Fruit fly (Drosophila melanogaster) whole organism, embryonic: Measurements from ENCODE around the gene ppk.
A peak's percentile ranks its signal among the peaks of the same experiment; 100 is the strongest.

Source experiments
- Aef1 ChIP-seq: fragments of 200-800 bp; sonication (Bioruptor generic); IDR thresholded peaks from 3 replicates; pipeline ENCODE4 v1.3.6; 2022; ENCODE audit warnings: missing biosample characterization, missing genetic modification characterization
- Asciz ChIP-seq: fragments of 200-800 bp; sonication (Bioruptor generic); optimal IDR thresholded peaks from 2 replicates; lab custom pipeline; 2017; ENCODE audit warnings: missing biosample characterization, mild to moderate bottlenecking, missing genetic modification characterization, missing genetic modification reagents
- Bgb ChIP-seq: fragments of 200-800 bp; sonication (Bioruptor generic); IDR thresholded peaks from 2 replicates; pipeline ENCODE4 v1.3.6; 2022; ENCODE audit warnings: missing biosample characterization, missing genetic modification characterization; ENCODE audit not compliant: partially characterized antibody
- Blimp-1 ChIP-seq: fragments of 200-800 bp; sonication (Bioruptor generic); optimal IDR thresholded peaks from 3 replicates; lab custom pipeline; 2018; ENCODE audit warnings: missing biosample characterization, missing genetic modification characterization, mild to moderate bottlenecking, moderate library complexity, missing genetic modification reagents
- Bteb2 ChIP-seq: fragments of 200-800 bp; sonication (Bioruptor generic); optimal IDR thresholded peaks from 2 replicates; lab custom pipeline; 2016; ENCODE audit warnings: missing biosample characterization, missing genetic modification characterization
- CG1233 ChIP-seq: fragments of 200-800 bp; sonication (Bioruptor generic); optimal IDR thresholded peaks from 4 replicates; lab custom pipeline; 2018; ENCODE audit warnings: missing biosample characterization, mild to moderate bottlenecking, missing genetic modification characterization
- CG12942 ChIP-seq: fragments of 200-800 bp; sonication (Bioruptor generic); optimal IDR thresholded peaks from 3 replicates; lab custom pipeline; 2016; ENCODE audit warnings: missing biosample characterization, missing genetic modification characterization
- CG15073 ChIP-seq: fragments of 200-800 bp; sonication (Bioruptor generic); optimal IDR thresholded peaks from 2 replicates; lab custom pipeline; 2016; ENCODE audit warnings: missing biosample characterization, missing genetic modification characterization
- CG17829 ChIP-seq: fragments of 200-800 bp; optimal IDR thresholded peaks from 2 replicates; lab custom pipeline; 2019; ENCODE audit warnings: missing biosample characterization, mild to moderate bottlenecking, missing genetic modification characterization, moderate library complexity
- CG18619 ChIP-seq: fragments of 200-800 bp; sonication (Bioruptor generic); optimal IDR thresholded peaks from 3 replicates; lab custom pipeline; 2017; ENCODE audit warnings: missing biosample characterization, mild to moderate bottlenecking, missing genetic modification characterization
- CG2678 ChIP-seq: fragments of 200-800 bp; sonication (Bioruptor generic); optimal IDR thresholded peaks from 3 replicates; lab custom pipeline; 2019; ENCODE audit warnings: missing biosample characterization, mild to moderate bottlenecking, missing genetic modification characterization, moderate library complexity
- CG34376 ChIP-seq: fragments of 200-800 bp; sonication (Bioruptor generic); optimal IDR thresholded peaks from 2 replicates; lab custom pipeline; 2018; ENCODE audit warnings: missing biosample characterization, mild to moderate bottlenecking, missing genetic modification characterization
- CG34422 ChIP-seq: fragments of 200-800 bp; sonication (Bioruptor generic); IDR thresholded peaks from 3 replicates; pipeline ENCODE4 v1.3.6; 2022; ENCODE audit warnings: missing biosample characterization, missing genetic modification characterization
- CG7987 ChIP-seq: fragments of 200-800 bp; sonication (Bioruptor generic); optimal IDR thresholded peaks from 2 replicates; lab custom pipeline; 2018; ENCODE audit warnings: missing biosample characterization, mild to moderate bottlenecking, missing genetic modification characterization, moderate library complexity
- CG8765 ChIP-seq: fragments of 200-800 bp; sonication (Bioruptor generic); IDR thresholded peaks from 2 replicates; pipeline ENCODE4 v1.3.6; 2022; ENCODE audit warnings: missing biosample characterization, missing genetic modification characterization
- CG8944 ChIP-seq: fragments of 200-800 bp; sonication (Bioruptor generic); optimal IDR thresholded peaks from 3 replicates; lab custom pipeline; 2016; ENCODE audit warnings: missing biosample characterization, missing genetic modification characterization
- CG9932 ChIP-seq: fragments of 200-800 bp; sonication (Bioruptor generic); IDR thresholded peaks from 2 replicates; pipeline ENCODE4 v1.3.6; 2022; ENCODE audit warnings: missing biosample characterization, missing genetic modification characterization
- Chrac-16 ChIP-seq: fragments of 200-800 bp; sonication (Bioruptor generic); optimal IDR thresholded peaks from 3 replicates; lab custom pipeline; 2016; ENCODE audit warnings: missing biosample characterization, missing genetic modification characterization
- Dad ChIP-seq: fragments of 200-800 bp; sonication (Bioruptor generic); optimal IDR thresholded peaks from 3 replicates; lab custom pipeline; 2016; ENCODE audit warnings: missing biosample characterization, missing genetic modification characterization
- Dfd ChIP-seq, 2 experiments: fragments of >200 bp; optimal IDR thresholded peaks; 2 replicates each; lab custom pipeline; 2017; ENCODE audit warnings: missing biosample characterization in 2 of 2, missing genetic modification characterization in 2 of 2
- GATAe ChIP-seq: fragments of 200-800 bp; sonication (Bioruptor generic); conservative IDR thresholded peaks from 2 replicates; pipeline ENCODE4 v1.3.6; 2022; ENCODE audit warnings: missing biosample characterization, missing genetic modification characterization
- H15 ChIP-seq: fragments of 200-800 bp; sonication (Bioruptor generic); IDR thresholded peaks from 3 replicates; pipeline ENCODE4 v1.3.6; 2022; ENCODE audit warnings: missing biosample characterization, missing genetic modification characterization
- HHEX ChIP-seq: fragments of 200-800 bp; sonication (Bioruptor generic); optimal IDR thresholded peaks from 3 replicates; lab custom pipeline; 2017; ENCODE audit warnings: missing biosample characterization, mild to moderate bottlenecking, missing genetic modification characterization, missing genetic modification reagents
- HLH54F ChIP-seq: fragments of 200-800 bp; sonication (Bioruptor generic); optimal IDR thresholded peaks from 3 replicates; lab custom pipeline; 2016; ENCODE audit warnings: missing biosample characterization, missing genetic modification characterization
- Hr3 ChIP-seq: fragments of 200-800 bp; sonication (Bioruptor generic); optimal IDR thresholded peaks from 3 replicates; lab custom pipeline; 2016; ENCODE audit warnings: missing biosample characterization, missing genetic modification characterization
- MBD-R2 ChIP-seq: fragments of 200-800 bp; sonication (Bioruptor generic); IDR thresholded peaks from 2 replicates; pipeline ENCODE4 v1.3.6; 2022; ENCODE audit warnings: missing biosample characterization, missing genetic modification characterization
- MESR4 ChIP-seq: fragments of 200-800 bp; sonication (Bioruptor generic); optimal IDR thresholded peaks from 2 replicates; lab custom pipeline; 2018; ENCODE audit warnings: missing biosample characterization, mild to moderate bottlenecking, missing genetic modification characterization, moderate library complexity
- Max ChIP-seq: fragments of 200-800 bp; sonication (Bioruptor generic); optimal IDR thresholded peaks from 2 replicates; lab custom pipeline; 2016; ENCODE audit warnings: missing biosample characterization, mild to moderate bottlenecking, missing genetic modification characterization
- NFAT ChIP-seq: fragments of 200-800 bp; sonication (Bioruptor generic); IDR thresholded peaks from 2 replicates; pipeline ENCODE4 v1.3.6; 2022; ENCODE audit warnings: missing biosample characterization, missing genetic modification characterization
- Nf-YC ChIP-seq: fragments of 200-800 bp; optimal IDR thresholded peaks from 3 replicates; lab custom pipeline; 2019; ENCODE audit warnings: missing biosample characterization, mild to moderate bottlenecking, missing genetic modification characterization, moderate library complexity
- Opbp ChIP-seq: fragments of 200-800 bp; sonication (Bioruptor generic); IDR thresholded peaks from 3 replicates; pipeline ENCODE4 v1.3.6; 2022; ENCODE audit warnings: missing biosample characterization, missing genetic modification characterization; ENCODE audit not compliant: partially characterized antibody
- Side ChIP-seq: fragments of 200-800 bp; sonication (Bioruptor generic); optimal IDR thresholded peaks from 2 replicates; lab custom pipeline; 2016; ENCODE audit warnings: missing biosample characterization, missing genetic modification characterization
- Vsx1 ChIP-seq: fragments of 200-800 bp; sonication (Bioruptor generic); optimal IDR thresholded peaks from 2 replicates; lab custom pipeline; 2017; ENCODE audit warnings: missing biosample characterization, mild to moderate bottlenecking, missing genetic modification characterization, missing genetic modification reagents
- bbx ChIP-seq: fragments of 200-800 bp; sonication (Bioruptor generic); IDR thresholded peaks from 2 replicates; pipeline ENCODE4 v1.3.6; 2022; ENCODE audit warnings: missing biosample characterization, missing genetic modification characterization; ENCODE audit not compliant: partially characterized antibody
- cad ChIP-seq: fragments of >200 bp; optimal IDR thresholded peaks from 2 replicates; lab custom pipeline; 2017; ENCODE audit warnings: missing biosample characterization, missing genetic modification characterization
- chn ChIP-seq: fragments of 200-800 bp; sonication (Bioruptor generic); optimal IDR thresholded peaks from 2 replicates; lab custom pipeline; 2016; ENCODE audit warnings: missing biosample characterization, missing genetic modification characterization
- crol ChIP-seq: fragments of 200-800 bp; sonication (Bioruptor generic); IDR thresholded peaks from 2 replicates; pipeline ENCODE4 v1.3.6; 2022; ENCODE audit warnings: missing biosample characterization, missing genetic modification characterization
- dm ChIP-seq: fragments of 200-800 bp; sonication (Bioruptor generic); optimal IDR thresholded peaks from 3 replicates; lab custom pipeline; 2016; ENCODE audit warnings: missing biosample characterization, missing genetic modification characterization
- dmrt11E ChIP-seq: fragments of 200-800 bp; sonication (Bioruptor generic); optimal IDR thresholded peaks from 3 replicates; lab custom pipeline; 2018; ENCODE audit warnings: missing biosample characterization, mild to moderate bottlenecking, missing genetic modification characterization, moderate library complexity
- dpn ChIP-seq, 2 experiments: fragments of 200-800 bp; sonication (Bioruptor generic); optimal IDR thresholded peaks; 3 replicates each; lab custom pipeline; 2016; ENCODE audit warnings: missing biosample characterization in 2 of 2, missing genetic modification characterization in 2 of 2
- dysf ChIP-seq: fragments of 200-800 bp; sonication (Bioruptor generic); IDR thresholded peaks from 3 replicates; pipeline ENCODE4 v1.3.6; 2022; ENCODE audit warnings: missing biosample characterization, missing genetic modification characterization
- exex ChIP-seq: fragments of 200-800 bp; sonication (Bioruptor generic); optimal IDR thresholded peaks from 4 replicates; lab custom pipeline; 2018; ENCODE audit warnings: missing biosample characterization, mild to moderate bottlenecking, missing genetic modification characterization, moderate library complexity
- h ChIP-seq: fragments of >200 bp; optimal IDR thresholded peaks from 2 replicates; lab custom pipeline; 2017
- hb ChIP-seq: fragments of 200-800 bp; sonication (Bioruptor generic); IDR thresholded peaks from 3 replicates; pipeline ENCODE4 v1.3.6; 2022; ENCODE audit warnings: missing biosample characterization, missing genetic modification characterization; ENCODE audit not compliant: partially characterized antibody
- lilli ChIP-seq: fragments of 200-800 bp; sonication (Bioruptor generic); optimal IDR thresholded peaks from 3 replicates; lab custom pipeline; 2016; ENCODE audit warnings: missing biosample characterization, missing genetic modification characterization
- maf-S ChIP-seq: fragments of 200-800 bp; sonication (Bioruptor generic); optimal IDR thresholded peaks from 2 replicates; lab custom pipeline; 2016; ENCODE audit warnings: missing biosample characterization, missing genetic modification characterization
- nmo ChIP-seq: fragments of 200-800 bp; sonication (Bioruptor generic); optimal IDR thresholded peaks from 2 replicates; lab custom pipeline; 2018; ENCODE audit warnings: missing biosample characterization, mild to moderate bottlenecking, missing genetic modification characterization, moderate library complexity
- org-1 ChIP-seq: fragments of 200-800 bp; sonication (Bioruptor generic); optimal IDR thresholded peaks from 2 replicates; lab custom pipeline; 2017; ENCODE audit warnings: missing biosample characterization, missing genetic modification characterization
- sna ChIP-seq: fragments of 200-800 bp; sonication (Bioruptor generic); IDR thresholded peaks from 2 replicates; pipeline ENCODE4 v1.3.6; 2022; ENCODE audit warnings: missing biosample characterization, missing genetic modification characterization; ENCODE audit not compliant: partially characterized antibody
- stc ChIP-seq: fragments of 200-800 bp; sonication (Bioruptor generic); IDR thresholded peaks from 2 replicates; pipeline ENCODE4 v1.3.6; 2022; ENCODE audit warnings: missing biosample characterization, missing genetic modification characterization
- vvl ChIP-seq: fragments of 200-800 bp; sonication (Bioruptor generic); IDR thresholded peaks from 2 replicates; pipeline ENCODE4 v1.3.6; 2022; ENCODE audit warnings: missing biosample characterization, missing genetic modification characterization

The ppk gene

dm6 chr2L:14358780-14359462, 22.1 kb downstream of the ppk start, which contains the start of gene Pgant35A (continued):
- TF ChIP-seq cad (GFP tag; lab: Kevin White, UChicago) (no peak), NFAT (GFP tag; lab: Robert Waterston, UW) (no peak), Dad (no peak), lilli (GFP tag; lab: Kevin White, UChicago) (peak; percentile 49), Asciz (GFP tag; lab: Kevin White, UChicago) (no peak), nmo (peak; percentile 40), HHEX (GFP tag; lab: Kevin White, UChicago) (no peak), exex (tag; lab: Kevin White, UChicago) (peak; percentile 13), org-1 (no peak), CG15073 (GFP tag; lab: Kevin White, UChicago) (no peak), Vsx1 (GFP tag; lab: Kevin White, UChicago) (peak; percentile 45), Hr3 (peak; percentile 51), dm (GFP tag; lab: Kevin White, UChicago) (no peak), CG1233 (no peak), Aef1 (GFP tag; lab: Robert Waterston, UW) (no peak), CG7987 (no peak), CG8944 (GFP tag; lab: Kevin White, UChicago) (no peak), dysf (GFP tag; lab: Robert Waterston, UW) (peak; percentile 14; the same call in 1 of the 3 replicates), maf-S (peak; percentile 20), CG34376 (GFP tag; lab: Kevin White, UChicago) (peak; percentile 8), stc (GFP tag; lab: Robert Waterston, UW) (no peak), MBD-R2 (GFP tag; lab: Robert Waterston, UW) (peak; percentile 83), CG34422 (GFP tag; lab: Robert Waterston, UW) (no peak), Side (peak; percentile 11), Opbp (no peak), sna (GFP tag; lab: Robert Waterston, UW) (no peak), dmrt11E (tag; lab: Kevin White, UChicago) (no peak), crol (no peak), CG9932 (GFP tag; lab: Robert Waterston, UW) (peak; percentile 49), GATAe (GFP tag; lab: Robert Waterston, UW) (no peak), CG17829 (peak; percentile 56), dpn (GFP tag; optimal IDR thresholded peaks at IDR 0.05; lab: Kevin White, UChicago) (peak in 1 of 2 experiments; percentile 34), HLH54F (peak; percentile 31), vvl (GFP tag; lab: Robert Waterston, UW) (peak; percentile 99), CG12942 (GFP tag; lab: Kevin White, UChicago) (no peak), MESR4 (GFP tag; lab: Kevin White, UChicago) (peak; percentile 87), CG2678 (tag; lab: Kevin White, UChicago) (peak; percentile 61), Bgb (GFP tag; lab: Robert Waterston, UW) (no peak), chn (GFP tag; lab: Kevin White, UChicago) (no peak), bbx (GFP tag; lab: Robert Waterston, UW) (no peak), h (lab: Kevin White, UChicago) (no peak), Nf-YC (tag; lab: Kevin White, UChicago) (peak; percentile 55), Max (GFP tag; lab: Kevin White, UChicago) (no peak), Dfd (GFP tag; optimal IDR thresholded peaks at IDR 0.05; lab: Kevin White, UChicago) (no peak), Bteb2 (GFP tag; lab: Kevin White, UChicago) (no peak), Chrac-16 (GFP tag; lab: Kevin White, UChicago) (peak; percentile 37), Blimp-1 (GFP tag; lab: Kevin White, UChicago) (peak; percentile 39), H15 (GFP tag; lab: Robert Waterston, UW) (no peak), hb (GFP tag; lab: Robert Waterston, UW) (no peak), CG18619 (GFP tag; lab: Kevin White, UChicago) (peak; percentile 24), CG8765 (GFP tag; lab: Robert Waterston, UW) (no peak)
